Fruit fly (Drosophila melanogaster) whole organism, embryonic: ENCODE data around the gene Mad.
A peak's percentile ranks its signal among the peaks of the same experiment; 100 is the strongest.

ENCODE experiments used
- Adf1 ChIP-seq: fragments of 200-800 bp; sonication (Bioruptor generic); IDR thresholded peaks from 2 replicates; pipeline ENCODE4 v1.3.6; 2022; ENCODE audit warnings: missing biosample characterization, missing genetic modification characterization
- Asciz ChIP-seq: fragments of 200-800 bp; sonication (Bioruptor generic); optimal IDR thresholded peaks from 2 replicates; lab custom pipeline; 2017; ENCODE audit warnings: missing biosample characterization, mild to moderate bottlenecking, missing genetic modification characterization, missing genetic modification reagents
- CG11504 ChIP-seq: fragments of 200-800 bp; sonication (Bioruptor generic); optimal IDR thresholded peaks from 3 replicates; lab custom pipeline; 2019; ENCODE audit warnings: missing biosample characterization, mild to moderate bottlenecking, missing genetic modification characterization, moderate library complexity
- CG14710 ChIP-seq: fragments of 200-800 bp; sonication (Bioruptor generic); optimal IDR thresholded peaks from 3 replicates; lab custom pipeline; 2019; ENCODE audit warnings: missing biosample characterization, mild to moderate bottlenecking, missing genetic modification characterization, moderate library complexity
- CG15269 ChIP-seq: fragments of 200-800 bp; sonication (Bioruptor generic); optimal IDR thresholded peaks from 2 replicates; lab custom pipeline; 2018; ENCODE audit warnings: missing biosample characterization, mild to moderate bottlenecking, missing genetic modification characterization, moderate library complexity
- CG18011 ChIP-seq: fragments of 200-800 bp; sonication (Bioruptor generic); optimal IDR thresholded peaks from 2 replicates; lab custom pipeline; 2017; ENCODE audit warnings: missing biosample characterization, missing genetic modification characterization, mild to moderate bottlenecking, moderate library complexity, missing genotype
- CG30020 ChIP-seq: fragments of 200-800 bp; optimal IDR thresholded peaks from 2 replicates; lab custom pipeline; 2019; ENCODE audit warnings: missing biosample characterization, mild to moderate bottlenecking, missing genetic modification characterization, moderate library complexity
- CG30403 ChIP-seq: fragments of 200-800 bp; sonication (Bioruptor generic); optimal IDR thresholded peaks from 3 replicates; lab custom pipeline; 2016; ENCODE audit warnings: missing biosample characterization, missing genetic modification characterization
- CG31365 ChIP-seq: fragments of 200-800 bp; sonication (Bioruptor generic); optimal IDR thresholded peaks from 2 replicates; lab custom pipeline; 2018; ENCODE audit warnings: missing biosample characterization, mild to moderate bottlenecking, missing genetic modification characterization
- CG33213 ChIP-seq: fragments of 200-800 bp; sonication (Bioruptor generic); optimal IDR thresholded peaks from 3 replicates; lab custom pipeline; 2016; ENCODE audit warnings: missing biosample characterization, missing genetic modification characterization
- CG34422 ChIP-seq: fragments of 200-800 bp; sonication (Bioruptor generic); IDR thresholded peaks from 3 replicates; pipeline ENCODE4 v1.3.6; 2022; ENCODE audit warnings: missing biosample characterization, missing genetic modification characterization
- CG3838 ChIP-seq: fragments of 200-800 bp; sonication (Bioruptor generic); optimal IDR thresholded peaks from 3 replicates; lab custom pipeline; 2016; ENCODE audit warnings: missing biosample characterization, missing genetic modification characterization
- CG4617 ChIP-seq: fragments of 200-800 bp; sonication (Bioruptor generic); optimal IDR thresholded peaks from 3 replicates; lab custom pipeline; 2016; ENCODE audit warnings: missing biosample characterization, missing genetic modification characterization, borderline replicate concordance
- CG4820 ChIP-seq: fragments of 200-800 bp; sonication (Bioruptor generic); optimal IDR thresholded peaks from 3 replicates; lab custom pipeline; 2016; ENCODE audit warnings: missing biosample characterization, missing genetic modification characterization
- CG5180 ChIP-seq: fragments of 200-800 bp; sonication (Bioruptor generic); optimal IDR thresholded peaks from 3 replicates; lab custom pipeline; 2017; ENCODE audit warnings: missing biosample characterization, missing genetic modification characterization, mild to moderate bottlenecking, moderate library complexity, missing genetic modification reagents
- CG6683 ChIP-seq: fragments of 200-800 bp; sonication (Bioruptor generic); optimal IDR thresholded peaks from 2 replicates; lab custom pipeline; 2017; ENCODE audit warnings: missing biosample characterization, mild to moderate bottlenecking, missing genetic modification characterization, missing genetic modification reagents
- Dfd ChIP-seq, 2 experiments: fragments of >200 bp; optimal IDR thresholded peaks; 2 replicates each; lab custom pipeline; 2017; ENCODE audit warnings: missing biosample characterization in 2 of 2, missing genetic modification characterization in 2 of 2
- E2f1 ChIP-seq: fragments of 200-800 bp; sonication (Bioruptor generic); IDR thresholded peaks from 2 replicates; pipeline ENCODE4 v1.3.6; 2022; ENCODE audit warnings: missing biosample characterization, missing genetic modification characterization
- HLH4C ChIP-seq: fragments of 200-800 bp; sonication (Bioruptor generic); IDR thresholded peaks from 3 replicates; pipeline ENCODE4 v1.3.6; 2022; ENCODE audit warnings: missing biosample characterization, missing genetic modification characterization; ENCODE audit not compliant: partially characterized antibody
- Jarid2 ChIP-seq: fragments of 200-800 bp; sonication (Bioruptor generic); optimal IDR thresholded peaks from 3 replicates; lab custom pipeline; 2017; ENCODE audit warnings: mild to moderate bottlenecking, missing biosample characterization, missing genetic modification reagents, missing genetic modification characterization
- Lpt ChIP-seq: fragments of >200 bp; optimal IDR thresholded peaks from 2 replicates; lab custom pipeline; 2018; ENCODE audit warnings: missing biosample characterization, missing genetic modification characterization
- Neu2 ChIP-seq: fragments of 200-800 bp; sonication (Bioruptor generic); optimal IDR thresholded peaks from 3 replicates; lab custom pipeline; 2016; ENCODE audit warnings: missing biosample characterization, missing genetic modification characterization, borderline replicate concordance
- Oli ChIP-seq: fragments of 200-800 bp; sonication (Bioruptor generic); optimal IDR thresholded peaks from 2 replicates; lab custom pipeline; 2018; ENCODE audit warnings: missing biosample characterization, mild to moderate bottlenecking, missing genetic modification characterization, moderate library complexity
- Opbp ChIP-seq: fragments of 200-800 bp; sonication (Bioruptor generic); IDR thresholded peaks from 3 replicates; pipeline ENCODE4 v1.3.6; 2022; ENCODE audit warnings: missing biosample characterization, missing genetic modification characterization; ENCODE audit not compliant: partially characterized antibody
- PHDP ChIP-seq: fragments of 200-800 bp; sonication (Bioruptor generic); optimal IDR thresholded peaks from 3 replicates; lab custom pipeline; 2018; ENCODE audit warnings: missing biosample characterization, mild to moderate bottlenecking, missing genetic modification characterization, moderate library complexity
- Sry-β ChIP-seq: fragments of 200-800 bp; sonication (Bioruptor generic); optimal IDR thresholded peaks from 2 replicates; lab custom pipeline; 2018; ENCODE audit warnings: missing biosample characterization, mild to moderate bottlenecking, missing genetic modification characterization, moderate library complexity
- Sry-δ ChIP-seq: fragments of 200-800 bp; sonication (Bioruptor generic); optimal IDR thresholded peaks from 2 replicates; lab custom pipeline; 2016; ENCODE audit warnings: missing biosample characterization, missing genetic modification characterization
- bsh ChIP-seq, 2 experiments: fragments of 200-800 bp; sonication (Bioruptor generic); optimal IDR thresholded peaks; 2 replicates each; lab custom pipeline; 2017 to 2018; ENCODE audit warnings: mild to moderate bottlenecking in 2 of 2, missing biosample characterization in 2 of 2, missing genetic modification characterization in 2 of 2, moderate library complexity in 1 of 2
- cg ChIP-seq: fragments of 200-800 bp; sonication (Bioruptor generic); optimal IDR thresholded peaks from 3 replicates; lab custom pipeline; 2019; ENCODE audit warnings: missing biosample characterization, mild to moderate bottlenecking, missing genetic modification characterization, moderate library complexity
- chif ChIP-seq, 2 experiments: fragments of 200-800 bp; sonication (Bioruptor generic); optimal IDR thresholded peaks; 3 replicates each; lab custom pipeline; 2016; ENCODE audit warnings: missing biosample characterization in 2 of 2, missing genetic modification characterization in 2 of 2
- corto ChIP-seq: fragments of 200-800 bp; sonication (Bioruptor generic); optimal IDR thresholded peaks from 2 replicates; lab custom pipeline; 2016; ENCODE audit warnings: missing biosample characterization, mild to moderate bottlenecking, missing genetic modification characterization, moderate library complexity
- dmrt11E ChIP-seq: fragments of 200-800 bp; sonication (Bioruptor generic); optimal IDR thresholded peaks from 3 replicates; lab custom pipeline; 2018; ENCODE audit warnings: missing biosample characterization, mild to moderate bottlenecking, missing genetic modification characterization, moderate library complexity
- dmrt99B ChIP-seq: fragments of 200-800 bp; sonication (Bioruptor generic); optimal IDR thresholded peaks from 2 replicates; lab custom pipeline; 2018; ENCODE audit warnings: missing biosample characterization, mild to moderate bottlenecking, missing genetic modification characterization, moderate library complexity
- esg ChIP-seq: fragments of 200-800 bp; sonication (Bioruptor generic); conservative IDR thresholded peaks from 2 replicates; pipeline ENCODE4 v1.3.6; 2022; ENCODE audit warnings: missing biosample characterization, missing genetic modification characterization
- gcm ChIP-seq: fragments of 200-800 bp; sonication (Bioruptor generic); optimal IDR thresholded peaks from 2 replicates; lab custom pipeline; 2019; ENCODE audit warnings: missing biosample characterization, mild to moderate bottlenecking, missing genetic modification characterization, moderate library complexity
- gsb ChIP-seq: fragments of 200-800 bp; sonication (Bioruptor generic); IDR thresholded peaks from 2 replicates; pipeline ENCODE4 v1.3.6; 2022; ENCODE audit warnings: missing biosample characterization, missing genetic modification characterization
- klu ChIP-seq: fragments of 200-800 bp; sonication (Bioruptor generic); IDR thresholded peaks from 2 replicates; pipeline ENCODE4 v1.3.6; 2022; ENCODE audit warnings: missing biosample characterization, missing genetic modification characterization
- lola ChIP-seq, 3 experiments: fragments of >200 bp in 2 of 3; fragments of 200-800 bp in 1 of 3; sonication (Bioruptor generic) in 1 of 3; optimal IDR thresholded peaks; 2 replicates each; lab custom pipeline; 2017 to 2019; ENCODE audit warnings: missing biosample characterization in 3 of 3, missing genetic modification characterization in 3 of 3, mild to moderate bottlenecking in 1 of 3, moderate library complexity in 1 of 3
- nau ChIP-seq: fragments of 200-800 bp; sonication (Bioruptor generic); optimal IDR thresholded peaks from 3 replicates; lab custom pipeline; 2017; ENCODE audit warnings: missing biosample characterization, mild to moderate bottlenecking, missing genetic modification characterization, missing genetic modification reagents
- otp ChIP-seq: fragments of 200-800 bp; sonication (Bioruptor generic); IDR thresholded peaks from 3 replicates; pipeline ENCODE4, ENCODE4 v1.3.6; 2022; ENCODE audit warnings: missing biosample characterization, missing genetic modification characterization
- peb ChIP-seq: fragments of 200-800 bp; sonication (Bioruptor generic); IDR thresholded peaks from 2 replicates; pipeline ENCODE4 v1.3.6; 2022; ENCODE audit warnings: missing biosample characterization, missing genetic modification characterization
- pnt ChIP-seq: fragments of 200-800 bp; sonication (Bioruptor generic); optimal IDR thresholded peaks from 3 replicates; lab custom pipeline; 2016; ENCODE audit warnings: missing biosample characterization, missing genetic modification characterization
- ranshi ChIP-seq: fragments of 200-800 bp; sonication (Bioruptor generic); IDR thresholded peaks from 2 replicates; pipeline ENCODE4 v1.3.6; 2022; ENCODE audit warnings: missing biosample characterization, missing genetic modification characterization
- sim ChIP-seq: fragments of 200-800 bp; sonication (Bioruptor generic); IDR thresholded peaks from 2 replicates; pipeline ENCODE4 v1.3.6; 2022; ENCODE audit warnings: missing biosample characterization, missing genetic modification characterization
- sug ChIP-seq: fragments of 200-800 bp; optimal IDR thresholded peaks from 2 replicates; lab custom pipeline; 2019; ENCODE audit warnings: missing biosample characterization, mild to moderate bottlenecking, missing genetic modification characterization, moderate library complexity
- tgo ChIP-seq: fragments of 200-800 bp; sonication (Bioruptor generic); IDR thresholded peaks from 3 replicates; pipeline ENCODE4 v1.3.6; 2022; ENCODE audit warnings: missing biosample characterization, missing genetic modification characterization
- tio ChIP-seq: fragments of 200-800 bp; sonication (Bioruptor generic); optimal IDR thresholded peaks from 2 replicates; lab custom pipeline; 2017; ENCODE audit warnings: missing biosample characterization, missing genetic modification characterization, inconsistent platforms
- trem ChIP-seq: fragments of 200-800 bp; optimal IDR thresholded peaks from 3 replicates; lab custom pipeline; 2019; ENCODE audit warnings: missing biosample characterization, mild to moderate bottlenecking, missing genetic modification characterization, moderate library complexity
- z ChIP-seq: fragments of 200-800 bp; sonication (Bioruptor generic); IDR thresholded peaks from 3 replicates; pipeline ENCODE4 v1.3.6; 2022; ENCODE audit warnings: missing biosample characterization, missing genetic modification characterization

Gene Mad

DNA sequence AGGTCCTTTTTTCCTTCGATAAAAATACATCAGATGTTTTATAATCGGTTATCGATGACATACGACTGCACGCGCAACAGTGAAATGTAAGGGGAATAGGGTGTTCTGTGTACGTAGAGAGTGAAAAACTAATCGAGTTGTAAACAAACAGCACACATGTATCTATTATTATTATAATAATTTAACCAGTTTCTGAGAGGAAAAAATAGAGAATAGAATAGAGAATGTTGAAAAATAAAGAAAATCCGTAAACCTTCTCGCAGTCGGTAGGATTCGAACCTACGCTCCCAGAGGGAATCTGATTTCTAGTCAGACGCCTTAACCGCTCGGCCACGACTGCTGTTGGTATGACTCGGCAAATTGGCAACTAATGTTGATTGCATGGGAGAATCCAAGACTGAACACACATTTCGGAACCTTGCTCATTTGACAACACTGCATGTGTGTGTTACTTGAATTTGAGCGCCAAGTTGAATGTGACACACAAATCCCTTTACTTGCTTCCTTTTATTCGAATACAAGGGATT, 13.4 kb upstream of the Mad start (continued):
- TF ChIP-seq CG30403, result no peak
- TF ChIP-seq klu (GFP tag; lab: Robert Waterston, UW), result no peak
- TF ChIP-seq otp (GFP tag; lab: Robert Waterston, UW), result peak; percentile 39; the same call in 1 of the 3 replicates
- no peak for TF ChIP-seq ranshi (GFP tag; lab: Robert Waterston, UW)
- peak; percentile 36 for TF ChIP-seq CG14710
- TF ChIP-seq esg (GFP tag; lab: Robert Waterston, UW), result no peak
- no peak for TF ChIP-seq lola (GFP tag; optimal IDR thresholded peaks at IDR 0.05; lab: Kevin White, UChicago)
- no peak for TF ChIP-seq peb (GFP tag; lab: Robert Waterston, UW)
- no peak for TF ChIP-seq Sry-δ
- no peak for TF ChIP-seq pnt (GFP tag; lab: Kevin White, UChicago)
- no peak for TF ChIP-seq chif (GFP tag; optimal IDR thresholded peaks at IDR 0.05; lab: Kevin White, UChicago)
- no peak for TF ChIP-seq z (GFP tag; lab: Robert Waterston, UW)
- no peak for TF ChIP-seq Jarid2 (GFP tag; lab: Kevin White, UChicago)
- TF ChIP-seq Sry-β (GFP tag; lab: Kevin White, UChicago), result no peak
- TF ChIP-seq Oli, result no peak
- TF ChIP-seq trem (tag; lab: Kevin White, UChicago), result peak; percentile 53
- TF ChIP-seq CG18011 (GFP tag; lab: Kevin White, UChicago), result no peak
- no peak for TF ChIP-seq bsh (GFP tag; optimal IDR thresholded peaks at IDR 0.05; lab: Kevin White, UChicago)
- TF ChIP-seq nau, result peak; percentile 11
- 0 out of 2 replicates have a peak, but pooled peaks have one; percentile 8 for TF ChIP-seq sim (GFP tag; lab: Robert Waterston, UW)
- TF ChIP-seq Adf1 (GFP tag; lab: Robert Waterston, UW), result peak; percentile 19; the same call in 1 of the 2 replicates
- peak; percentile 12 for TF ChIP-seq dmrt99B (tag; lab: Kevin White, UChicago)
- TF ChIP-seq cg (GFP tag; lab: Kevin White, UChicago), result no peak
- no peak for TF ChIP-seq corto
- no peak for TF ChIP-seq CG4820 (GFP tag; lab: Kevin White, UChicago)
- no peak for TF ChIP-seq CG6683 (GFP tag; lab: Kevin White, UChicago)
- no peak for TF ChIP-seq Lpt
- TF ChIP-seq E2f1 (GFP tag; lab: Robert Waterston, UW), result no peak
- peak; percentile 94; the same call in 2 of the 3 replicates for TF ChIP-seq Opbp (GFP tag; lab: Robert Waterston, UW)
- no peak for TF ChIP-seq gsb (GFP tag; lab: Robert Waterston, UW)
- TF ChIP-seq CG11504 (tag; lab: Kevin White, UChicago), result no peak
- no peak for TF ChIP-seq sug
- TF ChIP-seq dmrt11E (tag; lab: Kevin White, UChicago), result no peak
- no peak for TF ChIP-seq PHDP (tag; lab: Kevin White, UChicago)
- TF ChIP-seq CG30020, result peak; percentile 81
- TF ChIP-seq tio (GFP tag; lab: Kevin White, UChicago), result no peak
- peak; percentile 33 for TF ChIP-seq CG33213 (GFP tag; lab: Kevin White, UChicago)
- TF ChIP-seq HLH4C (GFP tag; lab: Robert Waterston, UW), result peak; percentile 86
- TF ChIP-seq Neu2 (GFP tag; lab: Kevin White, UChicago), result no peak
- no peak for TF ChIP-seq CG15269 (tag; lab: Kevin White, UChicago)
- peak; percentile 44 for TF ChIP-seq CG31365 (tag; lab: Kevin White, UChicago)
- TF ChIP-seq CG3838 (GFP tag; lab: Kevin White, UChicago), result no peak
- peak; percentile 16; the same call in 1 of the 3 replicates for TF ChIP-seq CG34422 (GFP tag; lab: Robert Waterston, UW)
- peak; percentile 62 for TF ChIP-seq Asciz (GFP tag; lab: Kevin White, UChicago)
- TF ChIP-seq gcm (GFP tag; lab: Kevin White, UChicago), result no peak
- no peak for TF ChIP-seq CG4617 (GFP tag; lab: Kevin White, UChicago)
- TF ChIP-seq Dfd (GFP tag; optimal IDR thresholded peaks at IDR 0.05; lab: Kevin White, UChicago), result no peak
- TF ChIP-seq CG5180 (GFP tag; lab: Kevin White, UChicago), result no peak
- TF ChIP-seq tgo (GFP tag; lab: Robert Waterston, UW), result no peak
